Worm (Caenorhabditis elegans) whole organism, young adult: Measurements from ENCODE around the gene let-721.

Source experiments
- ama-1 ChIP-seq, 3 experiments: fragments of 150-350 bp in 1 of 3; sonication (generic microtip) in 2 of 3; optimal IDR thresholded peaks; 2 replicates each; lab custom pipeline; 2014 to 2018; ENCODE audit warnings: missing biosample characterization in 2 of 3, missing genetic modification characterization in 2 of 3, missing genetic modification reagents in 2 of 3
- ccch-3 ChIP-seq: fragments of 200-800 bp; sonication (Bioruptor generic); optimal IDR thresholded peaks from 2 replicates; lab custom pipeline; 2018; ENCODE audit warnings: mild to moderate bottlenecking, missing genetic modification characterization, missing compliant biosample characterization
- dpff-1 ChIP-seq: sonication (generic microtip); optimal IDR thresholded peaks from 2 replicates; lab custom pipeline; 2017; ENCODE audit warnings: mild to moderate bottlenecking, missing genetic modification characterization, missing compliant biosample characterization
- hlh-26 ChIP-seq: fragments of 200-800 bp; sonication (Bioruptor generic); conservative IDR thresholded peaks from 2 replicates; pipeline ENCODE4 v1.3.6; 2022; ENCODE audit warnings: missing genetic modification reagents, missing genetic modification characterization, missing compliant biosample characterization
- mcd-1 ChIP-seq: fragments of 200-800 bp; sonication (Bioruptor generic); IDR thresholded peaks from 2 replicates; pipeline ENCODE4 v1.3.6; 2022; ENCODE audit warnings: missing genetic modification reagents, missing genetic modification characterization, missing compliant biosample characterization
- nfya-1 ChIP-seq: sonication (generic microtip); optimal IDR thresholded peaks from 2 replicates; lab custom pipeline; 2017; ENCODE audit warnings: antibody characterized with exemption, missing compliant biosample characterization, missing genetic modification characterization, borderline replicate concordance; ENCODE audit not compliant: insufficient read depth

DNA sequence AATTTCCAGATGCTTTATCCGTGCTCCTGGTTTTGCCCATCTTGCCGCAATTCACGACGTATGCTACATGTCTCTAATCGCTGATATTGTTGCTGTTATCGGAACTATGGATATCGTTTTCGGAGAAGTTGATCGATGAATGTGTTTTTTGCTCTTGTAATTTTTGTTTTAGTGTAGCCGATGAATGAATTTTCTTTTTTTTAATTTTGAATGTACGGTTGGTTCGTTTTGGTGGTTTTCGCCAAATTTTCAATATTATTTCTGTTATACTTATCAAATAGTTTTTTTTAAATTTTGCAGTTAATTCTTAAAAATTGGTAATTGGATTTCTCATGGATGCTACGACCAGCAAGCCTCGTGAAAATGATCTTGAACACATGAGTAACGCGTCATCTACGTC lies 20.3 kb upstream of the let-721 start, which contains the start of gene T26A5.2:
- TF ChIP-seq nfya-1 (tag; lab: Kevin White, UChicago) (no peak), mcd-1 (GFP tag; lab: Robert Waterston, UW) (no peak), dpff-1 (tag; lab: Kevin White, UChicago) (no peak), ama-1 (optimal IDR thresholded peaks at IDR 0.05; lab: Kevin White, UChicago) (no peak), ama-1 (GFP tag; optimal IDR thresholded peaks at IDR 0.05; lab: Kevin White, UChicago) (no peak), ccch-3 (no peak), hlh-26 (no peak)
